Worm (Caenorhabditis elegans) whole organism, midembryonic: ENCODE results near the gene Y57E12B.1.

Experiments used
- flt-1 ChIP-seq: fragments of 200-800 bp; sonication (Bioruptor generic); IDR thresholded peaks from 2 replicates; pipeline ENCODE4 v1.3.6; 2022; ENCODE audit warnings: missing genetic modification characterization, missing compliant biosample characterization
- klf-2 ChIP-seq: fragments of 200-800 bp; sonication (Bioruptor generic); conservative IDR thresholded peaks from 2 replicates; pipeline ENCODE4 v1.3.6; 2022; ENCODE audit warnings: missing genetic modification reagents, missing genetic modification characterization, missing compliant biosample characterization
- tab-1 ChIP-seq: fragments of 200-800 bp; sonication (Bioruptor generic); IDR thresholded peaks from 2 replicates; pipeline ENCODE4 v1.3.6; 2022; ENCODE audit warnings: missing genetic modification characterization, missing compliant biosample characterization

DNA sequence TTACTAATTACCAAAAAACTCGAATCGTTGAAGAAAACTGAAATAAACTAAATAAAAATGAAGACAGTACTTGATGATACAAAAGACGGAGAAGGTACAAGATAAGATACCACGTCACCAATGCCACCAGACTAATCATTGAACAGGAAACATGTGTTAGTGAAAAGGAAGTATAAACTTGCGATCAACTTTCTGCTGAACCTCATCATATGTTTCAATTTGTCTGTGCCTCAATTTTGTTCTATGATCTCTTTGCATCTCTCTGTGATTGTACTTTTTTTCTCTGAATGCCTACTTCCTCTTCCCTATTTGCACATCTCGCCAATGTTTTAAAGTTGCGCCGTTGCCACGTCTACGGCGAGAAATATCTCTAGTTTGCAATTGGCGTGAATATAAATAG lies 45.7 kb downstream of the Y57E12B.1 start:
- TF ChIP-seq tab-1 (GFP tag; lab: Robert Waterston, UW) (no peak), klf-2 (GFP tag; lab: Robert Waterston, UW) (no peak), flt-1 (no peak)
